Fruit fly (Drosophila melanogaster): ENCODE results near the gene CG42788.

The CG42788 gene

DNA sequence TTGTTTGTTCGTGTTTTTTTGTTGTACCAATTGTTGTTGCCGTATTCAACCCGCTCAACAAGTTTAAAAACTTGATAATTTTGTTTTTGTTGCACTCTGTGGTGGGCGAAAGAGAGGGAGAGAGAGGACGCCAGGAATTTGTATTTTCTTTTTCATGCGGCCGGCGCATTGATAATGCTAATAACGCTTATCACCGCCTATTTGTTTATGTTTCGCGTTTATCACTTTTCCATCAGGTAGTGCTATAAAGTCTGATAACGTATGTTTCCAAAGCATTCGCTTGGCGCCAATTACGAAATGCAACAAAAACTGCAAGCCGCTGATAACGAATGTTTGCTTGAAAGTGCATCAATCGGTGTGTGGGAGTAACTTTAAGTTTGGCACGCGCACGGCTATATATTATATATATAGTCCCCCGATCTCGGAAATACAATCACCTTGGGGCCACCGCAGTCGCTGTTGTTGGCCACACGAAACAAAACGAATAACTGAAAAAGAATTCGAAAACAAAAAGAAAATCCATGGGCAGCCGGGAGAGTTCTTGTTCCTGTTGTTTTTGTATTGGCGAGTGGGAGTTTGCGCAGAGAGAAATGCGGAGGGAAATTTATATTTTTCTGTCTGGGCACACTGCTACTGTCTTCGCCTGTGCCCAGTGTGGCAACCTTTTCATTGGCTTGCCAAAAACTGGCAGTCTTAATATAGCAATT, 15.5 kb upstream of the CG42788 start, which contains the start of gene Glys (continued):
- no peak for TF ChIP-seq tgo (GFP tag; IDR thresholded peaks at IDR 0.05)
- no peak for TF ChIP-seq D (optimal IDR thresholded peaks at IDR 0.05)
- peak; percentile 15 for TF ChIP-seq D (GFP tag; optimal IDR thresholded peaks at IDR 0.05)
- TF ChIP-seq Jarid2 (GFP tag; optimal IDR thresholded peaks at IDR 0.05) = peak; percentile 72
- peak in 1 of 2 experiments; percentile 48 for TF ChIP-seq eve (GFP tag; optimal IDR thresholded peaks at IDR 0.05)
- TF ChIP-seq CG15073 (GFP tag; optimal IDR thresholded peaks at IDR 0.05) = no peak
- TF ChIP-seq CG18011 (GFP tag; optimal IDR thresholded peaks at IDR 0.05) = no peak
- TF ChIP-seq CG12769 (tag; optimal IDR thresholded peaks at IDR 0.05) = peak; percentile 96
- no peak for TF ChIP-seq gem (tag; optimal IDR thresholded peaks at IDR 0.05)
- TF ChIP-seq da (GFP tag; optimal IDR thresholded peaks at IDR 0.05) = no peak
- peak; percentile 51; the same call in 2 of the 3 replicates for TF ChIP-seq Aef1 (GFP tag; IDR thresholded peaks at IDR 0.05)
- no peak for TF ChIP-seq H2.0 (GFP tag; IDR thresholded peaks at IDR 0.05)
- peak; percentile 51 for TF ChIP-seq ERR (GFP tag; optimal IDR thresholded peaks at IDR 0.05)
- peak; percentile 39; the same call in 1 of the 2 replicates for TF ChIP-seq klu (GFP tag; IDR thresholded peaks at IDR 0.05)
- no peak for TF ChIP-seq CG8290 (GFP tag; optimal IDR thresholded peaks at IDR 0.05)
- TF ChIP-seq CG8290 (tag; optimal IDR thresholded peaks at IDR 0.05) = no peak
- TF ChIP-seq disco-r (GFP tag; optimal IDR thresholded peaks at IDR 0.05) = no peak
- no peak for TF ChIP-seq CG6765 (GFP tag; optimal IDR thresholded peaks at IDR 0.05)
- TF ChIP-seq ken (GFP tag; IDR thresholded peaks at IDR 0.05) = 0 out of 3 replicates have a peak, but pooled peaks have one; percentile 36
- peak in 1 of 2 experiments; percentile 81 for TF ChIP-seq Hr78 (GFP tag; optimal IDR thresholded peaks at IDR 0.05)
- 0 out of 3 replicates have a peak, but pooled peaks have one; percentile 4 for TF ChIP-seq CG34224 (GFP tag; IDR thresholded peaks at IDR 0.05; ENCODE audit: partially characterized antibody)
- 0 out of 2 replicates have a peak, but pooled peaks have one; percentile 13 for TF ChIP-seq CG14441 (GFP tag; IDR thresholded peaks at IDR 0.05)
- TF ChIP-seq CG12155 (GFP tag; optimal IDR thresholded peaks at IDR 0.05) = peak; percentile 4
- peak; percentile 20 for TF ChIP-seq caup (GFP tag; optimal IDR thresholded peaks at IDR 0.05; ENCODE audit: severe bottlenecking)
- no peak for TF ChIP-seq Oli (tag; optimal IDR thresholded peaks at IDR 0.05)
- peak; percentile 27; the same call in 1 of the 2 replicates for TF ChIP-seq MBD-R2 (GFP tag; IDR thresholded peaks at IDR 0.05)
- TF ChIP-seq sqz (GFP tag; optimal IDR thresholded peaks at IDR 0.05) = peak; percentile 2
- peak in 1 of 2 experiments; percentile 16 for TF ChIP-seq Pdp1 (GFP tag; optimal IDR thresholded peaks at IDR 0.05)
- no peak for TF ChIP-seq Abd-B (GFP tag; optimal IDR thresholded peaks at IDR 0.05)
- no peak for TF ChIP-seq seq (GFP tag; IDR thresholded peaks at IDR 0.05)
- peak; percentile 58 for TF ChIP-seq CG12659 (GFP tag; optimal IDR thresholded peaks at IDR 0.05)
- peak; percentile 18 for TF ChIP-seq cg (GFP tag; optimal IDR thresholded peaks at IDR 0.05)
- TF ChIP-seq lbe (GFP tag; optimal IDR thresholded peaks at IDR 0.05) = peak; percentile 49
- peak; percentile 20 for TF ChIP-seq lilli (GFP tag; optimal IDR thresholded peaks at IDR 0.05)
- TF ChIP-seq nerfin-2 (GFP tag; IDR thresholded peaks at IDR 0.05; ENCODE audit: partially characterized antibody) = peak; percentile 43; the same call in 1 of the 2 replicates
- TF ChIP-seq CG8388 (GFP tag; optimal IDR thresholded peaks at IDR 0.05) = no peak
- no peak for TF ChIP-seq hkb (optimal IDR thresholded peaks at IDR 0.05)
- peak; percentile 11; the same call in 1 of the 2 replicates for TF ChIP-seq hkb (GFP tag; IDR thresholded peaks at IDR 0.05)
- TF ChIP-seq oc (tag; optimal IDR thresholded peaks at IDR 0.05) = no peak
